Fruit fly (Drosophila melanogaster) whole organism, wandering third instar larva: ENCODE measurements around the gene CG34280.

Experiments used
- Myc ChIP-seq: fragments of >200 bp; optimal IDR thresholded peaks from 2 replicates; lab custom pipeline; 2017
- pan ChIP-seq: fragments of >200 bp; optimal IDR thresholded peaks from 2 replicates; lab custom pipeline; 2017
- usp ChIP-seq: fragments of >200 bp; optimal IDR thresholded peaks from 2 replicates; lab custom pipeline; 2017; ENCODE audit warnings: missing biosample characterization, missing genetic modification characterization

DNA sequence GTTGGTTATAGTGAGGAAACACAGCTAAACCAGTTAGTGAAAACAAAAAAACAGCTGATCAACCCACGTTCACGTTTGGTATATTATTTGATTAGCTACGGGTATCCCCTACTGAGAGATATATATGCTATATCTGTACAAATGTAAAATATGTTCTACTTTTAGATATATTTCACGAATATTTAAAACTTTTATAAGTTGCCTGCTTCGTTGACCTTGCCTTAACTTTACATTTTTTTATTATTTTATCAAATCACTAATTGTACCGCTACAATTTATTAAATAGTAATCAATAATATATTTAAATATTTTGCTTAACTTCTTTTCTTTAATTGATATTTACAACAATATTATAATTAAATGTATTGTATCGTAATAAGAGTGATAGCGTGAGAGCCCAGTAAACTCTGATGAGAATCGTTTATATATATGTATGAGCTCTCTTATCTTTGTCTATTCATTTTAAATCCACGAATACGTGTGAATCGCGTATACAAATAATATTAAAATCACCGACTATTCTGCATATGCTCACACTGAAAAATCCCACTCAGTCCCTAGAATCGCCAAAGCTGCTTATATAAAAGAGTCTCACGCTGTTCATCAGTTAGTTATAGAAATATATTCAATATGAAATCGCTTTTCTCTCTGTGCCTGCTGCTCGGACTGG is 9.1 kb upstream of the CG34280 start, which contains the start of gene CG42821:
- TF ChIP-seq pan = no peak
- no peak for TF ChIP-seq Myc
- TF ChIP-seq usp (GFP tag; lab: Kevin White, UChicago) = no peak
